Fruit fly (Drosophila melanogaster) whole organism, pupa: ENCODE results near the gene Ir25a.

Experiments
- CG14655 ChIP-seq: fragments of 200-800 bp; sonication (Bioruptor generic); optimal IDR thresholded peaks from 3 replicates; lab custom pipeline; 2017; ENCODE audit warnings: mild to moderate bottlenecking, missing biosample characterization, missing genetic modification reagents, missing genetic modification characterization
- CG17806 ChIP-seq: fragments of 200-800 bp; sonication (Bioruptor generic); optimal IDR thresholded peaks from 2 replicates; lab custom pipeline; 2018; ENCODE audit warnings: missing biosample characterization, mild to moderate bottlenecking, missing genetic modification characterization, moderate library complexity
- CG32121 ChIP-seq: fragments of 200-800 bp; sonication (Bioruptor generic); IDR thresholded peaks from 2 replicates; pipeline ENCODE4 v1.3.6; 2022; ENCODE audit warnings: missing biosample characterization, missing genetic modification characterization
- CG4496 ChIP-seq: fragments of 200-800 bp; sonication (Bioruptor generic); IDR thresholded peaks from 3 replicates; pipeline ENCODE4 v1.3.6; 2022; ENCODE audit warnings: missing biosample characterization, missing genetic modification characterization
- CG9948 ChIP-seq: fragments of 200-800 bp; sonication (Bioruptor generic); optimal IDR thresholded peaks from 2 replicates; lab custom pipeline; 2018; ENCODE audit warnings: missing biosample characterization, mild to moderate bottlenecking, missing genetic modification characterization, moderate library complexity
- EcR ChIP-seq: fragments of 200-800 bp; sonication (Bioruptor generic); optimal IDR thresholded peaks from 3 replicates; lab custom pipeline; 2019; ENCODE audit warnings: missing biosample characterization, missing genetic modification characterization, mild to moderate bottlenecking, moderate library complexity, missing genetic modification reagents
- Pif1B ChIP-seq: fragments of 200-800 bp; sonication (Bioruptor generic); optimal IDR thresholded peaks from 3 replicates; lab custom pipeline; 2016; ENCODE audit warnings: missing biosample characterization, missing genetic modification characterization
- Snoo ChIP-seq: fragments of 200-800 bp; sonication (Bioruptor generic); optimal IDR thresholded peaks from 3 replicates; lab custom pipeline; 2017; ENCODE audit warnings: missing biosample characterization, mild to moderate bottlenecking, missing genetic modification characterization, inconsistent platforms

DNA sequence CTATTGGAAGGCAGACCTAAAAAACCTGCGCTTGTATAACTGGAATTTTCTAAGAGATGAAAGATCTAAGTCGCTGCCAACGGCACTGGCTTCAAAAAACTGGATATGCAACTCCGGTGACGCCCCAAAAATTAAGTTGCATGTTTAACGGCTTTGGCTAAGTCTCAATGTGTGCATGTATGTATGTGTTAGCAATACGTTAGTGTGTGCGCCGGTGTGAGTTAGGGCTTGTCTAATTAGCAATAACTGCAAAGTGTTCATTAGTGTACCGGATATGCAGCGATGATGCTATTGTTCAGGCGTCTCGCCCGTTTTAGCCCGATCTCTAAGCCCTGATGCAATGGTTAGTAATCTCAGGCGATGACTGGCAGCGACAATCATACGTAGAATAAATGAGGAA lies 36.2 kb downstream of the Ir25a start:
- no peak for TF ChIP-seq EcR (GFP tag; lab: Kevin White, UChicago)
- no peak for TF ChIP-seq CG32121 (GFP tag; lab: Robert Waterston, UW)
- no peak for TF ChIP-seq CG17806 (tag; lab: Kevin White, UChicago)
- no peak for TF ChIP-seq Snoo (tag; lab: Kevin White, UChicago)
- no peak for TF ChIP-seq CG9948
- TF ChIP-seq CG14655, result no peak
- no peak for TF ChIP-seq Pif1B (GFP tag; lab: Kevin White, UChicago)
- TF ChIP-seq CG4496 (GFP tag; lab: Robert Waterston, UW), result no peak
